Worm (Caenorhabditis elegans) whole organism, late embryonic: ENCODE measurements around the gene nhr-142.

Experiments
- C08G9.2 ChIP-seq: sonication (generic microtip); optimal IDR thresholded peaks from 2 replicates; lab custom pipeline; 2016; ENCODE audit warnings: mild to moderate bottlenecking, missing genetic modification characterization, moderate library complexity, missing compliant biosample characterization
- C38D4.7 ChIP-seq: fragments of 200-800 bp; sonication (Bioruptor generic); optimal IDR thresholded peaks from 2 replicates; lab custom pipeline; 2018; ENCODE audit warnings: mild to moderate bottlenecking, missing genetic modification characterization, moderate library complexity, missing compliant biosample characterization
- F13H6.1 ChIP-seq: sonication (generic microtip); optimal IDR thresholded peaks from 2 replicates; lab custom pipeline; 2016; ENCODE audit warnings: missing genetic modification characterization, missing compliant biosample characterization
- K09A11.1 ChIP-seq: sonication (generic microtip); optimal IDR thresholded peaks from 2 replicates; lab custom pipeline; 2017; ENCODE audit warnings: antibody characterized with exemption, mild to moderate bottlenecking, missing genetic modification characterization, missing compliant biosample characterization; ENCODE audit not compliant: insufficient read depth
- T23F11.4 ChIP-seq: fragments of 200-800 bp; sonication (Bioruptor generic); optimal IDR thresholded peaks from 2 replicates; lab custom pipeline; 2018; ENCODE audit warnings: mild to moderate bottlenecking, missing genetic modification characterization, missing compliant biosample characterization
- Y22D7AL.16 ChIP-seq: sonication (generic microtip); optimal IDR thresholded peaks from 2 replicates; lab custom pipeline; 2016; ENCODE audit warnings: missing genetic modification characterization, missing compliant biosample characterization
- ama-1 ChIP-seq: fragments of 150-350 bp; optimal IDR thresholded peaks from 2 replicates; lab custom pipeline; 2014
- ceh-14 ChIP-seq: sonication (generic microtip); optimal IDR thresholded peaks from 2 replicates; lab custom pipeline; 2016; ENCODE audit warnings: missing genotype, missing genetic modification characterization, missing compliant biosample characterization
- ceh-31 ChIP-seq: sonication (generic microtip); optimal IDR thresholded peaks from 2 replicates; lab custom pipeline; 2016; ENCODE audit warnings: missing genetic modification characterization, missing compliant biosample characterization
- ceh-34 ChIP-seq: sonication (generic microtip); optimal IDR thresholded peaks from 2 replicates; lab custom pipeline; 2016; ENCODE audit warnings: mild to moderate bottlenecking, missing genetic modification characterization, missing compliant biosample characterization
- ceh-45 ChIP-seq: fragments of 200-800 bp; sonication (Bioruptor generic); IDR thresholded peaks from 2 replicates; pipeline ENCODE4 v1.3.6; 2022; ENCODE audit warnings: missing genetic modification reagents, missing genetic modification characterization, missing compliant biosample characterization
- ceh-48 ChIP-seq: sonication (generic microtip); optimal IDR thresholded peaks from 2 replicates; lab custom pipeline; 2016; ENCODE audit warnings: missing genetic modification characterization, inconsistent platforms, missing compliant biosample characterization
- ceh-6 ChIP-seq: fragments of 200-800 bp; sonication (Bioruptor generic); optimal IDR thresholded peaks from 2 replicates; lab custom pipeline; 2018; ENCODE audit warnings: mild to moderate bottlenecking, missing genetic modification characterization, missing compliant biosample characterization
- dmd-4 ChIP-seq: sonication (generic microtip); optimal IDR thresholded peaks from 2 replicates; lab custom pipeline; 2016; ENCODE audit warnings: borderline replicate concordance, missing genetic modification characterization, missing compliant biosample characterization
- elt-2 ChIP-seq: sonication (generic microtip); optimal IDR thresholded peaks from 2 replicates; lab custom pipeline; 2016; ENCODE audit warnings: missing genetic modification reagents, missing genetic modification characterization, missing compliant biosample characterization
- elt-4 ChIP-seq: sonication (generic microtip); optimal IDR thresholded peaks from 2 replicates; lab custom pipeline; 2016; ENCODE audit warnings: missing genetic modification characterization, missing compliant biosample characterization
- ets-4 ChIP-seq: sonication (generic microtip); optimal IDR thresholded peaks from 2 replicates; lab custom pipeline; 2016; ENCODE audit warnings: missing genetic modification characterization, missing compliant biosample characterization
- fax-1 ChIP-seq: sonication (generic microtip); optimal IDR thresholded peaks from 2 replicates; lab custom pipeline; 2016; ENCODE audit warnings: missing genotype, missing genetic modification characterization, missing compliant biosample characterization
- fkh-10 ChIP-seq: fragments of 150-350 bp; optimal IDR thresholded peaks from 2 replicates; lab custom pipeline; 2014; ENCODE audit warnings: missing biosample characterization, missing genetic modification reagents, missing genetic modification characterization
- fkh-6 ChIP-seq: sonication (generic microtip); optimal IDR thresholded peaks from 2 replicates; lab custom pipeline; 2016; ENCODE audit warnings: missing genetic modification characterization, missing compliant biosample characterization
- gmeb-2 ChIP-seq: sonication (generic microtip); optimal IDR thresholded peaks from 2 replicates; lab custom pipeline; 2016; ENCODE audit warnings: missing genetic modification characterization, inconsistent platforms, missing compliant biosample characterization
- hlh-13 ChIP-seq: fragments of 200-800 bp; sonication (Bioruptor generic); optimal IDR thresholded peaks from 2 replicates; lab custom pipeline; 2018; ENCODE audit warnings: mild to moderate bottlenecking, missing genetic modification characterization, missing compliant biosample characterization
- hlh-6 ChIP-seq: sonication (generic microtip); optimal IDR thresholded peaks from 2 replicates; lab custom pipeline; 2016; ENCODE audit warnings: missing genotype, missing genetic modification characterization, missing compliant biosample characterization
- lim-6 ChIP-seq: sonication (generic microtip); optimal IDR thresholded peaks from 2 replicates; lab custom pipeline; 2016; ENCODE audit warnings: missing genetic modification characterization, missing compliant biosample characterization
- lin-11 ChIP-seq: fragments of 200-800 bp; sonication (Bioruptor generic); optimal IDR thresholded peaks from 2 replicates; lab custom pipeline; 2018; ENCODE audit warnings: mild to moderate bottlenecking, missing genetic modification characterization, missing compliant biosample characterization
- madf-2 ChIP-seq: sonication (generic microtip); optimal IDR thresholded peaks from 2 replicates; lab custom pipeline; 2017; ENCODE audit warnings: missing genetic modification characterization, missing compliant biosample characterization
- mec-3 ChIP-seq: sonication (generic microtip); optimal IDR thresholded peaks from 2 replicates; lab custom pipeline; 2016; ENCODE audit warnings: borderline replicate concordance, missing genetic modification characterization, missing compliant biosample characterization
- nfya-1 ChIP-seq: sonication (generic microtip); optimal IDR thresholded peaks from 2 replicates; lab custom pipeline; 2017; ENCODE audit warnings: missing genetic modification characterization, mild to moderate bottlenecking, missing compliant biosample characterization, antibody characterized with exemption, moderate library complexity
- nhr-11 ChIP-seq: fragments of 150-350 bp; optimal IDR thresholded peaks from 2 replicates; lab custom pipeline; 2014; ENCODE audit warnings: missing biosample characterization, missing genetic modification characterization
- nhr-232 ChIP-seq: sonication (generic microtip); optimal IDR thresholded peaks from 2 replicates; lab custom pipeline; 2016; ENCODE audit warnings: missing genetic modification characterization, missing compliant biosample characterization
- npax-4 ChIP-seq: sonication (generic microtip); optimal IDR thresholded peaks from 2 replicates; lab custom pipeline; 2016; ENCODE audit warnings: missing genetic modification characterization, missing compliant biosample characterization
- pat-9 ChIP-seq: fragments of 200-800 bp; sonication (Bioruptor generic); optimal IDR thresholded peaks from 2 replicates; lab custom pipeline; 2018; ENCODE audit warnings: mild to moderate bottlenecking, missing genetic modification characterization, moderate library complexity, missing compliant biosample characterization
- pax-1 ChIP-seq: fragments of 150-350 bp; optimal IDR thresholded peaks from 2 replicates; lab custom pipeline; 2014; ENCODE audit warnings: missing biosample characterization, missing genetic modification characterization
- pros-1 ChIP-seq: fragments of 150-350 bp; optimal IDR thresholded peaks from 2 replicates; lab custom pipeline; 2014; ENCODE audit warnings: missing biosample characterization, missing genetic modification reagents, missing genetic modification characterization
- ref-2 ChIP-seq: sonication (generic microtip); optimal IDR thresholded peaks from 2 replicates; lab custom pipeline; 2016; ENCODE audit warnings: missing genetic modification characterization, missing compliant biosample characterization
- rnt-1 ChIP-seq: sonication (generic microtip); optimal IDR thresholded peaks from 2 replicates; lab custom pipeline; 2016; ENCODE audit warnings: missing genetic modification characterization, missing compliant biosample characterization
- sdc-2 ChIP-seq: sonication (generic microtip); optimal IDR thresholded peaks from 2 replicates; lab custom pipeline; 2016; ENCODE audit warnings: missing genotype, missing genetic modification characterization, missing compliant biosample characterization
- sox-4 ChIP-seq: sonication (generic microtip); optimal IDR thresholded peaks from 2 replicates; lab custom pipeline; 2017; ENCODE audit warnings: mild to moderate bottlenecking, missing genetic modification characterization, inconsistent platforms, missing compliant biosample characterization
- tbx-2 ChIP-seq: sonication (generic microtip); optimal IDR thresholded peaks from 2 replicates; lab custom pipeline; 2016; ENCODE audit warnings: missing genetic modification characterization, missing compliant biosample characterization
- tbx-7 ChIP-seq: sonication (generic microtip); optimal IDR thresholded peaks from 2 replicates; lab custom pipeline; 2016; ENCODE audit warnings: missing genotype, missing genetic modification characterization, missing compliant biosample characterization
- unc-86 ChIP-seq: sonication (generic microtip); optimal IDR thresholded peaks from 2 replicates; lab custom pipeline; 2016; ENCODE audit warnings: missing genetic modification characterization, missing compliant biosample characterization
- zip-5 ChIP-seq: sonication (generic microtip); optimal IDR thresholded peaks from 2 replicates; lab custom pipeline; 2016; ENCODE audit warnings: missing genetic modification characterization, missing compliant biosample characterization
- ztf-16 ChIP-seq: sonication (generic microtip); optimal IDR thresholded peaks from 2 replicates; lab custom pipeline; 2017; ENCODE audit warnings: missing genetic modification characterization, missing compliant biosample characterization

nhr-142 gene

DNA sequence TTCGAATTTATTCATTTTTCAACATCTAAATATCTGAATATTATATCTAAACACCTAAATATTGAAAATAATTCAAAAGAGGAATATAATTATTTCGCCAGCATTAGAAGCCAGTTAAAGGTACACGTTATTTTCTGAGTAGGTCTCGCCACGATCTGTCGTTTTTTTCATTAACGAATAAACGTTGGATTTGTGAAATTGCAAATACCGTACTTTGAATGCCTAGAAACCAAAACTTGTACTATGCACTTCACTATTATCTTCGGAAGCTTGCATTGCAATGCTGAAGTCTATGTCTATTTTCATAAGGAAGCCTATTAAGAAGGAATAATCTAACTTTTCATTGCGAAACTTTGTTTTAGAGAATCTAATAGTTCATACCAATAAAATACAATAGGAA lies 17.9 kb downstream of the nhr-142 start:
- no peak for TF ChIP-seq fkh-10 (GFP tag; lab: Kevin White, UChicago)
- no peak for TF ChIP-seq ceh-6 (GFP tag; lab: Kevin White, UChicago)
- no peak for TF ChIP-seq sox-4
- no peak for TF ChIP-seq ceh-45
- no peak for TF ChIP-seq madf-2
- TF ChIP-seq hlh-6 (tag; lab: Kevin White, UChicago): no peak
- TF ChIP-seq lin-11 (tag; lab: Kevin White, UChicago): no peak
- TF ChIP-seq ceh-14 (tag; lab: Kevin White, UChicago): no peak
- no peak for TF ChIP-seq fkh-6 (tag; lab: Kevin White, UChicago)
- no peak for TF ChIP-seq sdc-2 (tag; lab: Kevin White, UChicago)
- TF ChIP-seq ceh-48 (tag; lab: Kevin White, UChicago): no peak
- TF ChIP-seq elt-4: no peak
- no peak for TF ChIP-seq lim-6
- TF ChIP-seq npax-4: no peak

DNA sequence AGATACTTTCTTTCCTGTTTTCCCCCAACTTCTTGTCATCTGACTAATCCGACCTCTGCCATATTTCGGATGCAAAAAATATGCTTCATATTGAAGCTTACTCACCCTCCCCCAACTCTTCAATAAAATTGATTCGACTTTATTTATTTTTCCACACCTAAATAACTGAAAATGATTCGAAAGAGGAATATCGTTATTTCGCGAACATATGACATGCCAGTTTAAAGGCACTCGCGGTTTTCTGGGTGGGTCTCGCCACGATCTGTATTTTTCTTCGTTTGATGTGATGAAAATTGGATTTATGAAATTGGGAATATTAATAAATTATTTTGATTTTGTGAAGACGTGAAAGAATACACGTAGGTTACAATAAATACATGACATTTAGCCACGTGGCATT lies 18.7 kb downstream of the nhr-142 start, which contains the start of gene F44E7.3:
TSS of gene F44E7.3 (plus strand) at position 319 of the 400 bp plus-strand sequence.
- TF ChIP-seq gmeb-2 (tag; lab: Kevin White, UChicago) (no peak), dmd-4 (no peak), ceh-45 (no peak), ceh-31 (tag; lab: Kevin White, UChicago) (no peak), F13H6.1 (tag; lab: Kevin White, UChicago) (no peak), elt-2 (tag; lab: Kevin White, UChicago) (no peak), fax-1 (tag; lab: Kevin White, UChicago) (no peak), pax-1 (no peak), hlh-13 (GFP tag; lab: Kevin White, UChicago) (no peak), ref-2 (no peak), fkh-6 (tag; lab: Kevin White, UChicago) (no peak), tbx-2 (tag; lab: Kevin White, UChicago) (no peak), nhr-232 (tag; lab: Kevin White, UChicago) (no peak), C08G9.2 (tag; lab: Kevin White, UChicago) (no peak), ama-1 (no peak), sox-4 (no peak), rnt-1 (no peak), lim-6 (no peak), pros-1 (no peak), unc-86 (tag; lab: Kevin White, UChicago) (no peak)

DNA sequence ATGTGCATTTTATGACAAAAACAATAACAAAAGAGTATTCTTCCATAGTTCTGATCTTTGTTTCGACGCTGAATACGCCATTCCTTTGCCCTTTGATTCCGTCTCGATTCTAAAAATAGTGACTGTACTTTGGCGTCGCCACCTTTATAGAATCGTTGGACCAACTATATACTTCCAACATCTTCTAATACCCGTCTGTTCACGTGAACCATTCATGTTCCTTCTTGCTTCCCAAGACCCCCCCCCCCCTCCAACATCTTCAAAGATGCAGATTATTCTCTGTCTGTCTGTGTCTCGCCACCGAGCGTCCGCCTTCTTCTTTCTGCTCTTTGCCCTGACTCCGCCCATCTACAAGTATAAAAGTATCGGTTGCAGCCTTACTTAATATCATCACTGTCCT lies 20.4 kb downstream of the nhr-142 start:
- TF ChIP-seq mec-3: no peak

DNA sequence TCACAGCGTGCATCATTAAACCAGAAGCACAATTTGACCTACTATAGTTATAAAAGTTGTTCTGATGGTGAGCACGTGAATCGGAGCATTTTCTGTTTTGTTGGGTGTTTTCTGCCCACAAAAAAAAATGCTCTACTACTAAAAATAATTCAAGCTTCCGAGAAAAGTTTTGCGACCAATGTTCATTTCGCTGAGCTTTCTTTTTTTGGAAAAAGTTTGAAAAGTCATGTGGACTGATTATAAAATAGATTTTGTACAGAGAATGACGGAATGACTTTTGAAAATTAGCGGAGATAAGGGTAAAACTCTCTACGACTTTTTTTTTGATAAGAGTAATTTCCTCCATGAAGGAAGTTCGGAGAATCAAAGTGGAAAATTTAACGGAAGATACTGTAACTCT lies 20.9 kb downstream of the nhr-142 start:
- TF ChIP-seq K09A11.1 (tag; lab: Kevin White, UChicago) (no peak), ceh-34 (tag; lab: Kevin White, UChicago) (no peak), mec-3 (no peak), tbx-7 (no peak), nhr-11 (no peak), ztf-16 (no peak), ets-4 (tag; lab: Kevin White, UChicago) (no peak), T23F11.4 (GFP tag; lab: Kevin White, UChicago) (no peak), C38D4.7 (GFP tag; lab: Kevin White, UChicago) (no peak), zip-5 (no peak), Y22D7AL.16 (tag; lab: Kevin White, UChicago) (no peak), pat-9 (tag; lab: Kevin White, UChicago) (no peak), fkh-6 (tag; lab: Kevin White, UChicago) (no peak), nfya-1 (tag; lab: Kevin White, UChicago) (no peak)
